Worm (Caenorhabditis elegans): Measurements from ENCODE around the gene nhx-3.

nhx-3 gene

ce11 chrV:7570290-7570689 is 25.0 kb upstream of the nhx-3 start, which contains the start of gene clec-212:
clec-212 (minus strand) TSS chrV:7570390.
- no peak for TF ChIP-seq K09A11.1 (tag; optimal IDR thresholded peaks at IDR 0.05; ENCODE audit: insufficient read depth)
- TF ChIP-seq ceh-6 (GFP tag; optimal IDR thresholded peaks at IDR 0.05): no peak
- TF ChIP-seq ceh-19 (GFP tag; optimal IDR thresholded peaks at IDR 0.05): no peak
- TF ChIP-seq ceh-18 (tag; optimal IDR thresholded peaks at IDR 0.05): no peak
- no peak for TF ChIP-seq che-1 (tag; optimal IDR thresholded peaks at IDR 0.05)
- no peak for TF ChIP-seq syd-9 (tag; optimal IDR thresholded peaks at IDR 0.05)
- no peak for TF ChIP-seq pag-3 (tag; optimal IDR thresholded peaks at IDR 0.05; ENCODE audit: borderline replicate concordance)

- TF ChIP-seq pat-9 (tag; optimal IDR thresholded peaks at IDR 0.05) (no peak), unc-42 (tag; optimal IDR thresholded peaks at IDR 0.05) (no peak), K09A11.1 (tag; optimal IDR thresholded peaks at IDR 0.05; ENCODE audit: insufficient read depth) (no peak), nfya-1 (tag; optimal IDR thresholded peaks at IDR 0.05) (no peak), lim-6 (tag; optimal IDR thresholded peaks at IDR 0.05) (no peak), dmd-4 (tag; optimal IDR thresholded peaks at IDR 0.05; ENCODE audit: borderline replicate concordance) (no peak), ceh-30 (tag; optimal IDR thresholded peaks at IDR 0.05) (no peak), hlh-8 (tag; optimal IDR thresholded peaks at IDR 0.05) (no peak), ceh-2 (tag; optimal IDR thresholded peaks at IDR 0.05) (no peak), hlh-6 (tag; optimal IDR thresholded peaks at IDR 0.05) (no peak), tbx-7 (tag; optimal IDR thresholded peaks at IDR 0.05) (no peak), unc-55 (GFP tag; optimal IDR thresholded peaks at IDR 0.05) (no peak), ceh-6 (GFP tag; optimal IDR thresholded peaks at IDR 0.05) (no peak), T23F11.4 (GFP tag; optimal IDR thresholded peaks at IDR 0.05) (no peak), ceh-34 (tag; optimal IDR thresholded peaks at IDR 0.05) (no peak), ceh-19 (GFP tag; optimal IDR thresholded peaks at IDR 0.05) (no peak), tbx-2 (tag; optimal IDR thresholded peaks at IDR 0.05) (no peak), zip-5 (tag; optimal IDR thresholded peaks at IDR 0.05) (no peak), hlh-15 (tag; optimal IDR thresholded peaks at IDR 0.05) (no peak)
These were observed 17.6 kb upstream of the nhx-3 start, which contains the start of gene F19F10.1 for ce11 chrV:7562947-7563346. F19F10.1 (plus strand) TSS chrV:7563247.

- TF ChIP-seq ref-2 (tag; optimal IDR thresholded peaks at IDR 0.05): no peak
- no peak for TF ChIP-seq elt-4 (tag; optimal IDR thresholded peaks at IDR 0.05)
- no peak for TF ChIP-seq odd-2 (tag; optimal IDR thresholded peaks at IDR 0.05)
- no peak for TF ChIP-seq nhr-232 (tag; optimal IDR thresholded peaks at IDR 0.05)
These were observed 13.4 kb upstream of the nhx-3 start, which contains the start of gene ets-7 for ce11 chrV:7558693-7559092. ets-7 (minus strand) TSS chrV:7558793.

ce11 chrV:7555875-7556274 is 10.6 kb upstream of the nhx-3 start:
- TF ChIP-seq ceh-9 (tag; optimal IDR thresholded peaks at IDR 0.05): no peak
- TF ChIP-seq che-1 (tag; optimal IDR thresholded peaks at IDR 0.05): no peak
- no peak for TF ChIP-seq sdc-2 (tag; optimal IDR thresholded peaks at IDR 0.05)
- no peak for TF ChIP-seq gmeb-2 (tag; optimal IDR thresholded peaks at IDR 0.05)
- no peak for TF ChIP-seq madf-2 (tag; optimal IDR thresholded peaks at IDR 0.05)
- TF ChIP-seq dmd-4 (tag; optimal IDR thresholded peaks at IDR 0.05; ENCODE audit: borderline replicate concordance): no peak
- no peak for TF ChIP-seq pha-2 (tag; optimal IDR thresholded peaks at IDR 0.05)
- no peak for TF ChIP-seq pax-1 (tag; optimal IDR thresholded peaks at IDR 0.05)
- no peak for TF ChIP-seq fkh-6 (tag; optimal IDR thresholded peaks at IDR 0.05)

ce11 chrV:7553873-7554362 is 8.6 kb upstream of the nhx-3 start, which contains the start of gene ttr-10:
ttr-10 (minus strand) TSS chrV:7553923.
- no peak for TF ChIP-seq ref-2 (tag; optimal IDR thresholded peaks at IDR 0.05)
- no peak for TF ChIP-seq sox-4 (tag; optimal IDR thresholded peaks at IDR 0.05)
- no peak for TF ChIP-seq Y22D7AL.16 (tag; optimal IDR thresholded peaks at IDR 0.05)
- no peak for TF ChIP-seq syd-9 (tag; optimal IDR thresholded peaks at IDR 0.05)

Data from whole organism, late embryonic.